Fruit fly (Drosophila melanogaster): Measurements from ENCODE around the gene CG1394.
A peak's percentile ranks its signal among the peaks of the same experiment; 100 is the strongest.

Gene CG1394

DNA sequence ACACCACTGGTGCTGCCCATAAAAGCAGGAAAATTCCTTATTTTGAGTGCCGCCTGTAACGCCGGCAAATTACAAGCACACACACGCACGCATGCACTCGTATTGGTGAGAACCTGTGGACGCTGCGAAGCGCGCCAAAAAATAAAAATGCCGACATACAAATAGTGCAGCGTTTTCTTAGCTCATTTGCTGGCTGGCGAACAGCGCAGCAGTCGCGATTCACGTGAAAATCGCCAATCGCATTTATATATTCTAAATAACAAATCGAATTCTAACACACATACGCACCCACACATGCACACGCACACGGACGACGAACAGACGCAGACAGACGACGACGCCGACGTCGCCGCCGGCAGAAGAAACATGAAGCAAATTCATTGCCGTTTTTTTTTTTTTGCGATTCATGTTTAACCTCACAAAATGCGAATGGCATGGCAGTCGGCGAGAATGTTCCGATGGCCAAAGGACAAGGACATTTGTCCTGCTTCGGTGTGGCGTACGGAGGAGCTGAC is 22.9 kb downstream of the CG1394 start (continued):
- TF ChIP-seq ind (GFP tag; optimal IDR thresholded peaks at IDR 0.05) (no peak), CG33213 (GFP tag; optimal IDR thresholded peaks at IDR 0.05) (no peak), B-H1 (GFP tag; IDR thresholded peaks at IDR 0.05) (no peak), Dbx (GFP tag; IDR thresholded peaks at IDR 0.05) (no peak), CG4854 (GFP tag; optimal IDR thresholded peaks at IDR 0.05) (no peak), CG2116 (GFP tag; optimal IDR thresholded peaks at IDR 0.05) (no peak), Asciz (GFP tag; optimal IDR thresholded peaks at IDR 0.05) (no peak), pho (GFP tag; optimal IDR thresholded peaks at IDR 0.05) (no peak), CG10147 (GFP tag; optimal IDR thresholded peaks at IDR 0.05) (no peak), Ada2b (GFP tag; IDR thresholded peaks at IDR 0.05) (no peak), nerfin-1 (tag; optimal IDR thresholded peaks at IDR 0.05) (peak; percentile 64), slou (GFP tag; optimal IDR thresholded peaks at IDR 0.05) (no peak), hb (GFP tag; IDR thresholded peaks at IDR 0.05; ENCODE audit: partially characterized antibody) (no peak), Hey (tag; optimal IDR thresholded peaks at IDR 0.05) (no peak), CG5953 (GFP tag; IDR thresholded peaks at IDR 0.05) (no peak), pum (GFP tag; optimal IDR thresholded peaks at IDR 0.05) (no peak), GATAe (GFP tag; conservative IDR thresholded peaks at IDR 0.05) (no peak), ken (GFP tag; IDR thresholded peaks at IDR 0.05) (no peak), scrt (GFP tag; optimal IDR thresholded peaks at IDR 0.05) (peak; percentile 12), CG14014 (GFP tag; IDR thresholded peaks at IDR 0.05) (no peak), CG17568 (GFP tag; optimal IDR thresholded peaks at IDR 0.05) (no peak), ATbp (GFP tag; optimal IDR thresholded peaks at IDR 0.05) (no peak), dm (GFP tag; optimal IDR thresholded peaks at IDR 0.05) (peak; percentile 68), CG3281 (GFP tag; optimal IDR thresholded peaks at IDR 0.05) (no peak), aop (GFP tag; IDR thresholded peaks at IDR 0.05) (no peak), Six4 (GFP tag; optimal IDR thresholded peaks at IDR 0.05) (no peak), pzg (GFP tag; optimal IDR thresholded peaks at IDR 0.05) (no peak), CG32772 (GFP tag; IDR thresholded peaks at IDR 0.05) (no peak), CG3407 (GFP tag; optimal IDR thresholded peaks at IDR 0.05) (no peak), TFAM (GFP tag; optimal IDR thresholded peaks at IDR 0.05) (no peak), sqz (GFP tag; optimal IDR thresholded peaks at IDR 0.05) (peak; percentile 68), CG12104 (GFP tag; optimal IDR thresholded peaks at IDR 0.05) (no peak), br (optimal IDR thresholded peaks at IDR 0.05) (no peak), chinmo (GFP tag; IDR thresholded peaks at IDR 0.05; ENCODE audit: partially characterized antibody) (0 out of 4 replicates have a peak, but pooled peaks have one; percentile 27), CG15514 (GFP tag; optimal IDR thresholded peaks at IDR 0.05) (no peak)

DNA sequence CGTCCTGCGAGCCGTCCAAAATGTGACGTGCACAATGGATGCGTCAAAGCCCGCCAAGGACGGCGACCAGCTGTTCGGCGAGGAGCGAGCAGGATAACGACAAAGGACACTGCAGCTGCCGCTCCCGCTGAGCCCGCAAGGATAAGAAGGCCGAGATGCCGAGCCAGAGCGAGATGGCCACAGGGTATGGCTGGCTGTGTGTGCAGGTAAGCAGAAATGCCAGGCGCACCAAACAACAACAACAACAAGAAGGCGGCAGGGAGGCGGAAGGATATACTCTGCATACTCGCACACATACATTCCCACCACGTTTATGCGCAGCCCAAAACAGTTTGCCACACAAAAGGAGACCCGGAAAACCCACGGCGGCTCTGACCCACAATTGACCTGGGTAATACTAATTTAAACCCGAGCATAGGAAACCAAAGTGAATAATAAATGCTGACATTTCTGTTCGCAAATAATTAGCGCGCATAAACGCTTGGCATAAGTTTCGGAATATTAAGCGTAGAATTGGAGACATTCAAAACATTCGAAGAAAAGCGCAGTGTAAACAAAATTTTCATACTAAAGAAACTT is 23.8 kb downstream of the CG1394 start:
- peak; percentile 16 for TF ChIP-seq CG14710 (tag; optimal IDR thresholded peaks at IDR 0.05)
- TF ChIP-seq CG14667 (GFP tag; IDR thresholded peaks at IDR 0.05) = no peak
- TF ChIP-seq CG10274 (GFP tag; optimal IDR thresholded peaks at IDR 0.05) = no peak
- TF ChIP-seq CG12659 (GFP tag; optimal IDR thresholded peaks at IDR 0.05) = peak; percentile 1
- no peak for TF ChIP-seq CG6272 (GFP tag; IDR thresholded peaks at IDR 0.05)
- no peak for TF ChIP-seq jumu (GFP tag; optimal IDR thresholded peaks at IDR 0.05)
- TF ChIP-seq HmgZ (tag; optimal IDR thresholded peaks at IDR 0.05) = no peak
- TF ChIP-seq slou (GFP tag; optimal IDR thresholded peaks at IDR 0.05) = no peak
- no peak for TF ChIP-seq knrl (GFP tag; IDR thresholded peaks at IDR 0.05; ENCODE audit: partially characterized antibody)
- TF ChIP-seq prd (optimal IDR thresholded peaks at IDR 0.05) = no peak
- TF ChIP-seq prd (GFP tag; IDR thresholded peaks at IDR 0.05) = peak; percentile 44; the same call in 1 of the 3 replicates
- TF ChIP-seq CG31388 (GFP tag; optimal IDR thresholded peaks at IDR 0.05) = no peak
- TF ChIP-seq CG11456 (GFP tag; IDR thresholded peaks at IDR 0.05) = 0 out of 3 replicates have a peak, but pooled peaks have one; percentile 37
- peak; percentile 96 for TF ChIP-seq CG4820 (GFP tag; optimal IDR thresholded peaks at IDR 0.05)
- TF ChIP-seq CG13287 (GFP tag; IDR thresholded peaks at IDR 0.05; ENCODE audit: partially characterized antibody) = no peak
- TF ChIP-seq Dll (GFP tag; IDR thresholded peaks at IDR 0.05; ENCODE audit: partially characterized antibody) = no peak
- TF ChIP-seq CG16779 (GFP tag; IDR thresholded peaks at IDR 0.05) = 0 out of 2 replicates have a peak, but pooled peaks have one; percentile 34
- peak; percentile 21 for TF ChIP-seq unpg (GFP tag; optimal IDR thresholded peaks at IDR 0.05)
